Worm (Caenorhabditis elegans) whole organism, mixed stage, embryonic: ENCODE data around the gene nhr-27.

Experiments
- bed-3 ChIP-seq: fragments of 200-800 bp; sonication (Bioruptor generic); optimal IDR thresholded peaks from 3 replicates; lab custom pipeline; 2018; ENCODE audit warnings: mild to moderate bottlenecking, missing genetic modification characterization, moderate library complexity, missing compliant biosample characterization
- ceh-43 ChIP-seq: fragments of 200-800 bp; sonication (Bioruptor generic); optimal IDR thresholded peaks from 2 replicates; lab custom pipeline; 2018; ENCODE audit warnings: mild to moderate bottlenecking, missing genetic modification characterization, moderate library complexity, missing compliant biosample characterization
- ceh-83 ChIP-seq: fragments of 200-800 bp; sonication (Bioruptor generic); optimal IDR thresholded peaks from 2 replicates; lab custom pipeline; 2018; ENCODE audit warnings: mild to moderate bottlenecking, missing genetic modification characterization, missing compliant biosample characterization
- ces-1 ChIP-seq: fragments of 150-350 bp; optimal IDR thresholded peaks from 2 replicates; lab custom pipeline; 2014; ENCODE audit warnings: missing biosample characterization, missing genetic modification reagents, missing genetic modification characterization
- cnd-1 ChIP-seq: fragments of 200-800 bp; sonication (Bioruptor generic); optimal IDR thresholded peaks from 2 replicates; lab custom pipeline; 2018; ENCODE audit warnings: mild to moderate bottlenecking, missing genetic modification characterization, missing compliant biosample characterization
- drap-1 ChIP-seq: fragments of 200-800 bp; sonication (Bioruptor generic); optimal IDR thresholded peaks from 3 replicates; lab custom pipeline; 2018; ENCODE audit warnings: mild to moderate bottlenecking, missing genetic modification characterization, missing compliant biosample characterization
- elt-1 ChIP-seq: sonication (generic microtip); optimal IDR thresholded peaks from 2 replicates; lab custom pipeline; 2017; ENCODE audit warnings: missing genetic modification characterization, mild to moderate bottlenecking, missing compliant biosample characterization, antibody characterized with exemption, moderate library complexity, borderline replicate concordance; ENCODE audit not compliant: insufficient read depth
- elt-3 ChIP-seq: fragments of 150-350 bp; optimal IDR thresholded peaks from 2 replicates; lab custom pipeline; 2014; ENCODE audit warnings: missing biosample characterization, missing genetic modification characterization
- flh-1 ChIP-seq: fragments of 200-800 bp; sonication (Bioruptor generic); optimal IDR thresholded peaks from 2 replicates; lab custom pipeline; 2018; ENCODE audit warnings: mild to moderate bottlenecking, missing genetic modification characterization, moderate library complexity, missing compliant biosample characterization
- ham-2 ChIP-seq: fragments of 200-800 bp; sonication (Bioruptor generic); optimal IDR thresholded peaks from 2 replicates; lab custom pipeline; 2018; ENCODE audit warnings: mild to moderate bottlenecking, missing genetic modification characterization, missing compliant biosample characterization
- hlh-1 ChIP-seq: fragments of 150-350 bp; optimal IDR thresholded peaks from 2 replicates; lab custom pipeline; 2014; ENCODE audit warnings: missing biosample characterization, missing genetic modification reagents, missing genetic modification characterization
- lin-32 ChIP-seq: fragments of 200-800 bp; sonication (Bioruptor generic); optimal IDR thresholded peaks from 2 replicates; lab custom pipeline; 2018; ENCODE audit warnings: mild to moderate bottlenecking, missing genetic modification characterization, missing compliant biosample characterization
- lsy-2 ChIP-seq: fragments of 150-350 bp; optimal IDR thresholded peaks from 2 replicates; lab custom pipeline; 2014; ENCODE audit warnings: missing biosample characterization, missing genetic modification characterization
- mab-5 ChIP-seq: fragments of 150-350 bp; optimal IDR thresholded peaks from 2 replicates; lab custom pipeline; 2014; ENCODE audit warnings: missing biosample characterization, missing genetic modification characterization
- mep-1 ChIP-seq: fragments of 150-350 bp; optimal IDR thresholded peaks from 2 replicates; lab custom pipeline; 2017; ENCODE audit warnings: missing biosample characterization, missing genetic modification reagents, missing genetic modification characterization, inconsistent platforms
- mls-2 ChIP-seq: sonication (generic microtip); optimal IDR thresholded peaks from 2 replicates; lab custom pipeline; 2016; ENCODE audit warnings: mild to moderate bottlenecking, missing genetic modification characterization, moderate library complexity, missing compliant biosample characterization
- nhr-12 ChIP-seq: fragments of 150-350 bp; optimal IDR thresholded peaks from 2 replicates; lab custom pipeline; 2014; ENCODE audit warnings: missing biosample characterization, missing genetic modification characterization
- nhr-2 ChIP-seq: fragments of 150-350 bp; optimal IDR thresholded peaks from 2 replicates; lab custom pipeline; 2014; ENCODE audit warnings: missing biosample characterization, missing genetic modification characterization
- nhr-237 ChIP-seq: fragments of 150-350 bp; optimal IDR thresholded peaks from 2 replicates; lab custom pipeline; 2014; ENCODE audit warnings: missing biosample characterization, missing genetic modification characterization
- nhr-28 ChIP-seq: fragments of 150-350 bp; optimal IDR thresholded peaks from 2 replicates; lab custom pipeline; 2014; ENCODE audit warnings: missing biosample characterization, missing genetic modification characterization
- nhr-76 ChIP-seq: sonication (generic microtip); optimal IDR thresholded peaks from 2 replicates; lab custom pipeline; 2017; ENCODE audit warnings: missing biosample characterization, missing genetic modification characterization
- pha-4 ChIP-seq: fragments of 150-350 bp; optimal IDR thresholded peaks from 2 replicates; lab custom pipeline; 2018; ENCODE audit warnings: missing biosample characterization, missing genetic modification reagents, missing genetic modification characterization
- sem-2 ChIP-seq: fragments of 200-800 bp; sonication (Bioruptor generic); optimal IDR thresholded peaks from 2 replicates; lab custom pipeline; 2018; ENCODE audit warnings: mild to moderate bottlenecking, missing genetic modification characterization, missing compliant biosample characterization
- sptf-1 ChIP-seq: sonication (generic microtip); optimal IDR thresholded peaks from 2 replicates; lab custom pipeline; 2017; ENCODE audit warnings: mild to moderate bottlenecking, missing genetic modification characterization, moderate library complexity, missing compliant biosample characterization
- unc-120 ChIP-seq: sonication (generic microtip); optimal IDR thresholded peaks from 2 replicates; lab custom pipeline; 2017; ENCODE audit warnings: missing genetic modification characterization, missing compliant biosample characterization; ENCODE audit not compliant: poor library complexity, severe bottlenecking
- unc-39 ChIP-seq: fragments of 150-350 bp; optimal IDR thresholded peaks from 2 replicates; lab custom pipeline; 2014; ENCODE audit warnings: missing biosample characterization, missing genetic modification characterization
- unc-62 ChIP-seq: fragments of 150-350 bp; optimal IDR thresholded peaks from 2 replicates; lab custom pipeline; 2014; ENCODE audit warnings: missing biosample characterization, missing genetic modification reagents, missing genetic modification characterization
- zip-8 ChIP-seq: fragments of 150-350 bp; optimal IDR thresholded peaks from 2 replicates; lab custom pipeline; 2014; ENCODE audit warnings: missing biosample characterization, missing genetic modification characterization
- ztf-11 ChIP-seq: fragments of 150-350 bp; optimal IDR thresholded peaks from 2 replicates; lab custom pipeline; 2014; ENCODE audit warnings: missing biosample characterization, missing genetic modification characterization

nhr-27 gene

DNA sequence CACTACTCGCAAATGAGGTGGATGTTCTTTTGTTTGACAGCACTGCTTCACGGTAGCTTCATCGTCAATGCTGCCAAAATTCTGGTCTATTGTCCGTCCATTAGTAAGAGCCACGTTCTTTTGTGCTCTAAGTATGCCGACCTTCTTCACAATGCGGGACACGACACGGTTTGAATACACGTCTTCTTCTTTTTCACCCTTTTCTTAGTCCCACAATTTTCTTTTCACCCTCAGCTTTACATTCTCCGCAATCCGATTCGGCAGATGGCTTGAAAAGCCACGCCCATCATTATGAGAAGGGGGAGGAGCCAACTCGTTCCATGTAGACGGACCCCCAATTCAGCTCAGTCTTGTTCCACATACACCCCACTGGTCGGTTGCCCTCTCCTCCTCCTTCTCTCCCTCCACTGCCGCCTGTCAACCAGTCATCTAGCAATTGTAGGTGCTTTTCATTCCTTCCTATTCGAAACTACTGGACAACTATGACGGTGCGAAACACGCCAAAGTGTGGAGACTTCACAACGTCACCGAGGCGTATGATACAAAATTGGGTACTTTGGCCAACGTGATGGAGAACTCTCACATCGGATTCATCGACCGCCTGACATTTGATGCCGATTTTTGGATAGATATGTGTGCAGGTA is 116.3 kb downstream of the nhr-27 start (continued):
- TF ChIP-seq mep-1 (tag; lab: Kevin White, UChicago): no peak
- peak; percentile 60 for TF ChIP-seq cnd-1 (tag; lab: Kevin White, UChicago)
- TF ChIP-seq nhr-28 (tag; lab: Kevin White, UChicago): no peak
- TF ChIP-seq nhr-12 (tag; lab: Kevin White, UChicago): no peak
- no peak for TF ChIP-seq nhr-76
- TF ChIP-seq mls-2 (tag; lab: Kevin White, UChicago): peak; percentile 86
- peak; percentile 31 for TF ChIP-seq ham-2 (GFP tag; lab: Kevin White, UChicago)
- TF ChIP-seq zip-8 (tag; lab: Kevin White, UChicago): no peak
- TF ChIP-seq, all 35 proteins: peak for 13

DNA sequence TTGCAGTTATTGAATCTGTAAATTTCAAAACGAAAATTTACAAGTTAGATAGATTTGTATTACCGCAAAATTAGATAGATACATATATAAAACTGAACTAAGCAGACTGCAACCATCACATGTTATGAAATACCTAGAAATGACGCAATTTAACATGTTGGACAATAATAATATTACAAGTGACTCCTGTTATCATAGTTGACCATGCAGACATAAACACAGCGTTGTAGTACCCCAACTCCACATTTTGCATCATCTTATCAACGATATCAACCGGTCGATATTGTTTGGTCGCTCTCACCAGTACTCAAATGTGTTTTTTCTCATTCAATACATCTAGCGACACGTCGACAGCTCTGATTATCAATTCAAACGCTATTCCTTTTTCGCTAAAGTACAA is 116.8 kb downstream of the nhr-27 start, which contains the start of gene ugt-50:
TSS of gene ugt-50 (plus strand) at position 268 of the 400 bp plus-strand sequence.
- TF ChIP-seq unc-39 (no peak), unc-120 (tag; lab: Kevin White, UChicago) (no peak), pha-4 (tag; lab: Kevin White, UChicago) (no peak), mep-1 (tag; lab: Kevin White, UChicago) (no peak), mls-2 (tag; lab: Kevin White, UChicago) (no peak), unc-62 (GFP tag; lab: Kevin White, UChicago) (no peak), lsy-2 (tag; lab: Kevin White, UChicago) (no peak), nhr-76 (no peak), nhr-2 (tag; lab: Kevin White, UChicago) (no peak), zip-8 (tag; lab: Kevin White, UChicago) (no peak), drap-1 (no peak), ceh-43 (GFP tag; lab: Kevin White, UChicago) (no peak), nhr-12 (tag; lab: Kevin White, UChicago) (no peak), sem-2 (no peak), nhr-28 (tag; lab: Kevin White, UChicago) (no peak), sptf-1 (tag; lab: Kevin White, UChicago) (no peak), mab-5 (no peak), hlh-1 (no peak), ceh-83 (GFP tag; lab: Kevin White, UChicago) (no peak), nhr-237 (tag; lab: Kevin White, UChicago) (no peak)

DNA sequence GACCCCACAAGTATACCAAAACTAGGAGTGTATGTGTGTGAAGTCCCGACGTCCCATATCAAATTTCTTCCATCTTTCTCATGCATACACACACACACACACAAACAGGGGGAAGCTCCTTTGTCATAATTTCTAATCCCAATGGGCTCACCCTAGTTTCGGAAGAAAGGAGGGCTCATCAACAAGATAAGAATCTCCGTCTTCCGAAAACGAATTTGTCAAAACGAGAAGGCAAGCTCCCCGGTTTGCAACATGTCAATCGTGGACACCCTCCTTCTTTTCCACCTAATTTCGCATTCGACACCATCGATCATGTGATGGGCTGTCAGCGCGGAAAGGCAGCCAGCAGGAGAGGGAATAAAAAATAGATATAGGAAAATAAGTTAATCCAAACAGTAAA is 117.8 kb downstream of the nhr-27 start:
- peak; percentile 97 for TF ChIP-seq unc-62 (GFP tag; lab: Kevin White, UChicago)
- TF ChIP-seq elt-1: peak; percentile 62
- peak; percentile 19 for TF ChIP-seq mep-1 (tag; lab: Kevin White, UChicago)
- TF ChIP-seq lin-32: no peak
- TF ChIP-seq ceh-83 (GFP tag; lab: Kevin White, UChicago): no peak
- TF ChIP-seq nhr-28 (tag; lab: Kevin White, UChicago): no peak
- TF ChIP-seq nhr-237 (tag; lab: Kevin White, UChicago): no peak
- peak; percentile 34 for TF ChIP-seq mab-5

DNA sequence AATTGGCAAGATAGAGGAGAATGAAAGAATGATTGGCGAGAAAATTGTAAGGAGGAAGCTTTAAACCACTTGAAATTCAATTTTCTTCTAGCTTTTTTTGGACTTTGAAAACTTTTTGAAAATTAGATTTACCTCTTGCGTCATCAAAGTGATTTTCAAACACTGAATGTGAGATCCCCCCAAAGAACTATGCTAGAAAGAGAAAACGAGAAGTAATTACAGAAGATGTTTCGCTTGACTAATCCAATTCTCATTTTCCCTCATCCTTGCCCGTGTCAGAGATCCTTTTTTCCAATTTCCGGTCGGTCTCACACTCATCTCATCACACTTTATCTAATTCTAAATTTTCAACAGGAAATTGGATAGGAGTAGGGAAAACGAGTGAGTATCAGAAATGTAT is 118.2 kb downstream of the nhr-27 start:
- peak; percentile 86 for TF ChIP-seq ces-1
- TF ChIP-seq zip-8 (tag; lab: Kevin White, UChicago): peak; percentile 40
- TF ChIP-seq ham-2 (GFP tag; lab: Kevin White, UChicago): no peak

DNA sequence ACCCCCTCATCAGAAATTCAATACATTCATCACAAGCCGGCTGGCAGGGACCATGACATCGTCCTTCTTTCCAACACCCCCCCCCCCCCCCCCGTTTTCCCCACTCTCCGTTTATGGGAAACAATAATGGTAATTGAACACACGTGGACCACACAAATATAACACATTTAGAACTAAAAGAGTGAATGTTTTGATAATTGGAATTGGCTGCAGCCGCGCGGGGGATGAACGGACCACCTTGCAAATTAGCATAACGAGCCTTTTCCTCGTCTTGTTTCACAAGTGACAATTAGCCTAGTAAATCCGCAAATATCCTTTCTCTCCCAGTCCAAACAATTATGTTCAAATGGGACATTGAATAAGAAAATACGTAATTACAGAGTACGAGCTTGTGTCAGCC is 119.5 kb downstream of the nhr-27 start:
- TF ChIP-seq sem-2 (no peak), sptf-1 (tag; lab: Kevin White, UChicago) (peak; percentile 77), ztf-11 (tag; lab: Kevin White, UChicago) (peak; percentile 30), mls-2 (tag; lab: Kevin White, UChicago) (peak; percentile 82), ces-1 (peak; percentile 85), pha-4 (tag; lab: Kevin White, UChicago) (no peak), nhr-12 (tag; lab: Kevin White, UChicago) (no peak), mab-5 (no peak), elt-3 (tag; lab: Kevin White, UChicago) (no peak), mep-1 (tag; lab: Kevin White, UChicago) (no peak), nhr-2 (tag; lab: Kevin White, UChicago) (peak; percentile 40), bed-3 (GFP tag; lab: Kevin White, UChicago) (no peak), hlh-1 (no peak), drap-1 (no peak), ceh-43 (GFP tag; lab: Kevin White, UChicago) (peak; percentile 88), cnd-1 (tag; lab: Kevin White, UChicago) (peak; percentile 7), nhr-76 (no peak), zip-8 (tag; lab: Kevin White, UChicago) (no peak), elt-1 (no peak), flh-1 (no peak), ham-2 (GFP tag; lab: Kevin White, UChicago) (peak; percentile 68), lin-32 (no peak), unc-39 (no peak)
